Fruit fly (Drosophila melanogaster) whole organism, embryonic: ENCODE results near the gene Scgalpha.

ENCODE experiments used
- CG1024 ChIP-seq: fragments of 200-800 bp; sonication (Bioruptor generic); IDR thresholded peaks from 2 replicates; pipeline ENCODE4 v1.3.6; 2022; ENCODE audit warnings: missing biosample characterization, missing genetic modification characterization
- CG16779 ChIP-seq: fragments of 200-800 bp; sonication (Bioruptor generic); IDR thresholded peaks from 2 replicates; pipeline ENCODE4 v1.3.6; 2022; ENCODE audit warnings: missing biosample characterization, missing genetic modification characterization
- Poxn ChIP-seq: fragments of 200-800 bp; sonication (Bioruptor generic); IDR thresholded peaks from 2 replicates; pipeline ENCODE4 v1.3.6; 2022; ENCODE audit warnings: missing biosample characterization, missing genetic modification characterization
- bowl ChIP-seq: fragments of 200-800 bp; sonication (Bioruptor generic); IDR thresholded peaks from 2 replicates; pipeline ENCODE4 v1.3.6; 2022; ENCODE audit warnings: missing biosample characterization, missing genetic modification characterization
- chm ChIP-seq: fragments of 200-800 bp; sonication (Bioruptor generic); IDR thresholded peaks from 2 replicates; pipeline ENCODE4 v1.3.6; 2022; ENCODE audit warnings: missing biosample characterization, missing genetic modification characterization
- chn ChIP-seq: fragments of 200-800 bp; sonication (Bioruptor generic); optimal IDR thresholded peaks from 2 replicates; lab custom pipeline; 2016; ENCODE audit warnings: missing biosample characterization, missing genetic modification characterization
- peb ChIP-seq: fragments of 200-800 bp; sonication (Bioruptor generic); IDR thresholded peaks from 2 replicates; pipeline ENCODE4 v1.3.6; 2022; ENCODE audit warnings: missing biosample characterization, missing genetic modification characterization
- vfl ChIP-seq: fragments of 200-800 bp; sonication (Bioruptor generic); optimal IDR thresholded peaks from 2 replicates; lab custom pipeline; 2016; ENCODE audit warnings: missing biosample characterization, missing genetic modification characterization

DNA sequence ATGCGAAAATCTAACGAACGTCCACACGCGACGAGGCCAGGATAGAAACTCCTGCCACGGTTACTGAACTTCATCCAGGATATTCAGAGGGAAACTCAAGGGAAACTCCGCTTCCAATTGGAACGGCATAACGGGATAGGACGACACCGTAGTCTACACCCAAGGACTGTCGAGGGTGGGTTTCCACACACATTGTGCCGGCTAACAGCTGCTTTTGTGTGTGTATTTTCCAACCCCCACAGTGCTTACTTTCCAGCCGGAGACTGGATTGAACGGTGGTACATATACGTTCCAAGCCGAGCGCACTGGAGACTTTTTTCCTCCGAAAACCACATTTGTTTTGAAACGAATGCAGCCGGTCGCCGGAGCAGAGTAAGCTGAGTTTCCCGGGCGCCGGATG, 6.2 kb upstream of the Scgalpha start:
- TF ChIP-seq CG16779 (GFP tag; lab: Robert Waterston, UW), result no peak
- TF ChIP-seq peb, result no peak
- no peak for TF ChIP-seq Poxn (GFP tag; lab: Robert Waterston, UW)
- no peak for TF ChIP-seq CG1024 (GFP tag; lab: Robert Waterston, UW)
- no peak for TF ChIP-seq vfl (GFP tag; lab: Kevin White, UChicago)
- 0 out of 2 replicates have a peak, but pooled peaks have one; percentile 8 for TF ChIP-seq bowl
- no peak for TF ChIP-seq chn
- no peak for TF ChIP-seq chm
